Fruit fly (Drosophila melanogaster) Kc167 (cell line): ENCODE results near the gene CG9471.

Source experiments
- Myc ChIP-seq: fragments of >200 bp; optimal IDR thresholded peaks from 2 replicates; lab custom pipeline; 2017; ENCODE audit warnings: missing external identifiers
- Sin3A ChIP-seq: fragments of >200 bp; optimal IDR thresholded peaks from 2 replicates; lab custom pipeline; 2018; ENCODE audit warnings: missing external identifiers
- h ChIP-seq: fragments of >200 bp; optimal IDR thresholded peaks from 3 replicates; lab custom pipeline; 2018; ENCODE audit warnings: missing external identifiers
- insv ChIP-seq: fragments of >200 bp; optimal IDR thresholded peaks from 3 replicates; lab custom pipeline; 2018; ENCODE audit warnings: missing external identifiers
- psq ChIP-seq: fragments of >200 bp; optimal IDR thresholded peaks from 2 replicates; lab custom pipeline; 2017; ENCODE audit warnings: missing external identifiers
- ttk ChIP-seq: sonication (Bioruptor generic); optimal IDR thresholded peaks from 2 replicates; lab custom pipeline; 2017; ENCODE audit warnings: missing external identifiers

The CG9471 gene

DNA sequence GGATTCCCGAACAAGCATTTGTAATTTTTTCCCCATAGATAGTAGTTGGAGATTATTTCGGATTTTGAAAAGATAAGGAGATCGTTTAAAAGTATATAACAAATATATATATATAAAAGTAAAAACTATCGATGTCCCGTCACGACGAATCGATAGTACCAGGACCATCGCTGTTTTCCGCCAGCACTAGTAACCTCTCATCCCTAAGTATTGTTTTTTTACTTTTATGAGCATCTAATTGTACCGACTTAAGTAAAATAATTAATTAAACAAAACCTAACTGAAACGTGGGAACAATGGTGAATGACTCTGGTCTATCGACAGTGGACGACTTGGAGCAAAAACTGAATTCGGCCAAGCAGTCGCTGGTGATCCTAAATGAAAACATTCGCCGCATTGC lies 30.6 kb downstream of the CG9471 start, which contains the start of gene Pnn:
Pnn (plus strand) TSS at position 187 of the 400 bp plus-strand sequence.
- TF ChIP-seq insv (lab: Kevin White, UChicago) (no peak), psq (no peak), Sin3A (lab: Kevin White, UChicago) (no peak), h (lab: Kevin White, UChicago) (no peak), ttk (no peak), Myc (no peak)

DNA sequence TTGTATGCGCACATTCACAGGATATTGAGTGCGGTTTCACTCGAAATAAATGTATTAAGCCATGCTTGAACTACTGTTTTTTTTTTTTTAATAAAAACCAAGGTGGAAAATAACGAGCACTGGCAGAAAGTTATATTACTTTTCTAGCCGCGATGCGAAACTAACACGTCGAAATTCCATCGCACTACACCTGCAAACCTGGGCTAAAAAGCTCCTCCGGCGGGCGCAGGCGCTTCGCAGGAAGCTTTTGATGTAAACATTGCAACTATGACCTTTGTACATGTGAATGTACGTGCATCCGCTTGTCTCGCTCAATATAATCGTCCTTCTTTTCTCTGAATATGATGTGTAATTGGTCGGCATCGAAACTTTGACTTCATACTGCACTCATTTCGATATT lies 31.5 kb downstream of the CG9471 start, which contains the start of gene side-VII:
side-VII (minus strand) TSS at position 187 of the 400 bp plus-strand sequence.
- TF ChIP-seq insv (lab: Kevin White, UChicago) (no peak), Myc (no peak), psq (no peak)

dm6 chr3R:9735151-9735550 lies 36.2 kb downstream of the CG9471 start:
- TF ChIP-seq insv (lab: Kevin White, UChicago) (no peak), ttk (no peak), psq (no peak), h (lab: Kevin White, UChicago) (no peak)

DNA sequence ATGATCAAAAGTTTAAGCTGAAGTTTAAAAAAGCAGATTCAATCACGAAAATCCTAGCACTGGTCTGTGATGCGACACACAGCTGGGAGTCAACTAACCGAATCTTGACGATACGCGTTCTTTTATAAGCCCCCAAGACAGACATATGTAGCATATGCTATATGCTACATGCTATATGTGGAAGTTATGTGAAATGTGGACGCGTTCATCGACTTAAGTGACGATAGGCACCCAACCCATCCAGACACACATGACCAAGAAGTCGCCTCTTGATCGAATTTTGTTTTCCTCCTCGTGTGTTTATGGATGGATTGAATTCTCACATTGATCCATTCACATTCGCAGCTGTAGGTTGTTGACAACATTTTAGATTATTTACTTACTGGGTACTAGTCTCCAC lies 38.2 kb downstream of the CG9471 start, which contains the start of gene alphaTub85E:
alphaTub85E (minus strand) TSS at position 101 of the 400 bp plus-strand sequence.
- TF ChIP-seq ttk = no peak
- TF ChIP-seq psq = no peak
- no peak for TF ChIP-seq h (lab: Kevin White, UChicago)
- no peak for TF ChIP-seq insv (lab: Kevin White, UChicago)
- TF ChIP-seq Sin3A (lab: Kevin White, UChicago) = no peak
- TF ChIP-seq Myc = no peak

DNA sequence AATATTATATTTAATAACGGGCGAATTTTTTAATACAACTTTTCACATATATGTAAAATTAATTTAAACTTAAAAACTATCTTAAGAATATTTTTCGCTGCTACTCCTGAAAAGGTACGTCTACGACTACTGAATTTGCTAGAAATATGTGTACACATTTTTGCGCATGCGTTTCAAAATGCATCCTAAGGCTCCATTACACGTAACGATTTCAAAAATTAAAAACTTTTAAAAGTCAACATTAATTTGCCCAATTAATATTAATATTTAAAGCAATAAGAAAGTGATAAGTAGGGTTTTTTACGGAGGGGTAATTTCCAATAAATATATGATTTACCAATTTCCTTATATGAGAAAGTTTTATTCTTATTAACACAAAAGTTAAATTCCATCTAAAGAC lies 40.6 kb downstream of the CG9471 start, which contains the start of gene FoxP:
FoxP (minus strand) TSS at position 89 of the 400 bp plus-strand sequence.
- TF ChIP-seq insv (lab: Kevin White, UChicago) = no peak
- no peak for TF ChIP-seq Sin3A (lab: Kevin White, UChicago)
- no peak for TF ChIP-seq h (lab: Kevin White, UChicago)
- TF ChIP-seq Myc = no peak
- TF ChIP-seq ttk = no peak
- no peak for TF ChIP-seq psq

- no peak for TF ChIP-seq h (lab: Kevin White, UChicago)
- TF ChIP-seq Sin3A (lab: Kevin White, UChicago) = no peak
- TF ChIP-seq insv (lab: Kevin White, UChicago) = no peak
- TF ChIP-seq psq = no peak
- TF ChIP-seq ttk = no peak
- TF ChIP-seq Myc = no peak
Measured at dm6 chr3R:9725121-9725956, 46.0 kb downstream of the CG9471 start, which contains the start of gene hyd. TSS of gene hyd (minus strand) at chr3R:9725615.
